Fruit fly (Drosophila melanogaster) whole organism, wandering third instar larva: Measurements from ENCODE around the gene CG13014.

Experiments used
- CG32264 ChIP-seq: fragments of 200-800 bp; sonication (Bioruptor generic); optimal IDR thresholded peaks from 2 replicates; lab custom pipeline; 2016; ENCODE audit warnings: missing biosample characterization, missing genetic modification characterization
- CG9705 ChIP-seq: fragments of 200-800 bp; sonication (Bioruptor generic); optimal IDR thresholded peaks from 2 replicates; lab custom pipeline; 2018; ENCODE audit warnings: missing biosample characterization, mild to moderate bottlenecking, missing genetic modification characterization
- CrebA ChIP-seq: fragments of 200-800 bp; sonication (Bioruptor generic); optimal IDR thresholded peaks from 2 replicates; lab custom pipeline; 2016; ENCODE audit warnings: missing biosample characterization, mild to moderate bottlenecking, missing genetic modification characterization, borderline replicate concordance
- Dfd ChIP-seq: fragments of >200 bp; optimal IDR thresholded peaks from 2 replicates; lab custom pipeline; 2017; ENCODE audit warnings: missing biosample characterization, missing genetic modification characterization
- Dif ChIP-seq: fragments of 200-275, 200-300 bp; sonication (Bioruptor generic); optimal IDR thresholded peaks from 2 replicates; lab custom pipeline; 2018; ENCODE audit warnings: missing biosample characterization, missing genetic modification characterization; ENCODE audit not compliant: partially characterized antibody
- GATAd ChIP-seq: sonication (Bioruptor generic); optimal IDR thresholded peaks from 2 replicates; lab custom pipeline; 2016; ENCODE audit warnings: missing biosample characterization, missing genetic modification characterization
- HLH106 ChIP-seq: fragments of 200-800 bp; optimal IDR thresholded peaks from 3 replicates; lab custom pipeline; 2019; ENCODE audit warnings: missing biosample characterization, mild to moderate bottlenecking, missing genetic modification characterization, moderate library complexity
- Hnf4 ChIP-seq: fragments of 200-800 bp; sonication (Bioruptor generic); optimal IDR thresholded peaks from 2 replicates; lab custom pipeline; 2016; ENCODE audit warnings: missing biosample characterization, mild to moderate bottlenecking, missing genetic modification characterization
- Hr78 ChIP-seq: fragments of >200 bp; optimal IDR thresholded peaks from 2 replicates; lab custom pipeline; 2017; ENCODE audit warnings: missing biosample characterization, missing genetic modification characterization
- Hr83 ChIP-seq: fragments of 200-300 bp; sonication (Bioruptor generic); optimal IDR thresholded peaks from 2 replicates; lab custom pipeline; 2016; ENCODE audit warnings: missing biosample characterization, mild to moderate bottlenecking, missing genetic modification characterization, moderate library complexity; ENCODE audit not compliant: poor library complexity, severe bottlenecking
- Jra ChIP-seq: sonication (Bioruptor generic); optimal IDR thresholded peaks from 2 replicates; lab custom pipeline; 2016; ENCODE audit warnings: missing biosample characterization, missing genetic modification characterization
- Mio ChIP-seq: sonication (Bioruptor generic); optimal IDR thresholded peaks from 2 replicates; lab custom pipeline; 2016; ENCODE audit warnings: missing biosample characterization, missing genetic modification characterization
- Myc ChIP-seq: fragments of >200 bp; optimal IDR thresholded peaks from 2 replicates; lab custom pipeline; 2017
- N ChIP-seq: fragments of >200 bp; optimal IDR thresholded peaks from 2 replicates; lab custom pipeline; 2018; ENCODE audit warnings: missing biosample characterization, missing external identifiers, missing genetic modification characterization
- OdsH ChIP-seq: fragments of 200-800 bp; sonication (Bioruptor generic); optimal IDR thresholded peaks from 2 replicates; lab custom pipeline; 2016; ENCODE audit warnings: missing biosample characterization, mild to moderate bottlenecking, missing genetic modification characterization
- Rel ChIP-seq, 2 experiments: fragments of 200-800 bp; sonication (Bioruptor generic) in 1 of 2; optimal IDR thresholded peaks; 2 replicates in 1 of 2; 3 replicates in 1 of 2; lab custom pipeline; 2016 to 2019; ENCODE audit warnings: mild to moderate bottlenecking in 2 of 2, missing biosample characterization in 2 of 2, missing genetic modification characterization in 2 of 2, moderate library complexity in 1 of 2
- Sp1 ChIP-seq: fragments of 200-800 bp; sonication (Bioruptor generic); optimal IDR thresholded peaks from 3 replicates; lab custom pipeline; 2019; ENCODE audit warnings: missing biosample characterization, mild to moderate bottlenecking, missing genetic modification characterization, moderate library complexity
- Vsx2 ChIP-seq: fragments of 200-300, 225-300 bp; sonication (Bioruptor generic); optimal IDR thresholded peaks from 2 replicates; lab custom pipeline; 2018; ENCODE audit warnings: missing biosample characterization, missing genetic modification characterization; ENCODE audit not compliant: partially characterized antibody
- br ChIP-seq: fragments of 200-800 bp; sonication (Bioruptor generic); optimal IDR thresholded peaks from 2 replicates; lab custom pipeline; 2016; ENCODE audit warnings: missing biosample characterization, missing genetic modification characterization
- brk ChIP-seq: fragments of 200-800 bp; sonication (Bioruptor generic); optimal IDR thresholded peaks from 2 replicates; lab custom pipeline; 2016; ENCODE audit warnings: missing biosample characterization, mild to moderate bottlenecking, missing genetic modification characterization
- dsf ChIP-seq: sonication (Bioruptor generic); optimal IDR thresholded peaks from 2 replicates; lab custom pipeline; 2016; ENCODE audit warnings: missing biosample characterization, missing genetic modification characterization, borderline replicate concordance
- ey ChIP-seq: fragments of 200-800 bp; sonication (Bioruptor generic); optimal IDR thresholded peaks from 2 replicates; lab custom pipeline; 2016; ENCODE audit warnings: missing biosample characterization, missing genetic modification characterization
- foxo ChIP-seq, 2 experiments: fragments of 200-800 bp; sonication (Bioruptor generic); optimal IDR thresholded peaks; 2 replicates in 1 of 2; 3 replicates in 1 of 2; lab custom pipeline; 2016 to 2017; ENCODE audit warnings: missing biosample characterization in 2 of 2, missing genetic modification characterization in 2 of 2
- fru ChIP-seq: fragments of 200-800 bp; sonication (Bioruptor generic); optimal IDR thresholded peaks from 3 replicates; lab custom pipeline; 2016; ENCODE audit warnings: missing biosample characterization, mild to moderate bottlenecking, missing genetic modification characterization
- h ChIP-seq: fragments of 200-800 bp; sonication (Bioruptor generic); optimal IDR thresholded peaks from 3 replicates; lab custom pipeline; 2016; ENCODE audit warnings: missing biosample characterization, mild to moderate bottlenecking, missing genetic modification characterization
- jim ChIP-seq: fragments of 175-275, 200-325 bp; sonication (Bioruptor generic); optimal IDR thresholded peaks from 2 replicates; lab custom pipeline; 2016; ENCODE audit warnings: missing biosample characterization, mild to moderate bottlenecking, missing genetic modification characterization
- pan ChIP-seq: fragments of >200 bp; optimal IDR thresholded peaks from 2 replicates; lab custom pipeline; 2017
- psq ChIP-seq: fragments of 200-800 bp; sonication (Bioruptor generic); optimal IDR thresholded peaks from 3 replicates; lab custom pipeline; 2017; ENCODE audit warnings: missing biosample characterization, mild to moderate bottlenecking, missing genetic modification characterization, moderate library complexity
- rgr ChIP-seq: fragments of 200-800 bp; sonication (Bioruptor generic); optimal IDR thresholded peaks from 3 replicates; lab custom pipeline; 2016; ENCODE audit warnings: missing biosample characterization, mild to moderate bottlenecking, missing genetic modification characterization
- sage ChIP-seq: fragments of 200-800 bp; sonication (Bioruptor generic); optimal IDR thresholded peaks from 2 replicates; lab custom pipeline; 2016; ENCODE audit warnings: missing biosample characterization, mild to moderate bottlenecking, missing genetic modification characterization
- sv ChIP-seq: fragments of 200-800 bp; sonication (Bioruptor generic); optimal IDR thresholded peaks from 3 replicates; lab custom pipeline; 2016; ENCODE audit warnings: missing biosample characterization, missing genetic modification characterization
- tai ChIP-seq: sonication (Bioruptor generic); optimal IDR thresholded peaks from 2 replicates; lab custom pipeline; 2016; ENCODE audit warnings: missing biosample characterization, missing genetic modification characterization
- usp ChIP-seq: fragments of >200 bp; optimal IDR thresholded peaks from 2 replicates; lab custom pipeline; 2017; ENCODE audit warnings: missing biosample characterization, missing genetic modification characterization
- woc ChIP-seq: sonication (Bioruptor generic); optimal IDR thresholded peaks from 2 replicates; lab custom pipeline; 2016; ENCODE audit warnings: missing biosample characterization, mild to moderate bottlenecking, missing genetic modification characterization

Gene CG13014

DNA sequence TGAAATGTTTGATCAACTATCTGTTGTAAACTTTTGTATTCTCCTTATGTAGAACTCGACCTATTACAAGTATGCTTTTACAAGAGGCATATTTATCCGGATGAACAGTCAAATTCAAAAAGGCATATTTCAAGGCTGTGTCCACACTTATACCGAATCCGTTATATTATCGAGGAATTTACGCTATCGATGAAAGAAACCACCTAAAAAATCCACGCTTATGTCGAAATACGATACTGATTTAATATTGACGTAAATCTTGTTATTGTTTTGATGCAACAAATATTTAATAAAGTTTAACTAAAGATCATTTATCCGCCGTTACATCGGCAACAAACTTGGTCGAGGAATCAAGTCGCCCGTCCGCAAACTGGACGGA is at the start of gene CG13014:
TSS of gene CG13014 (plus strand) at position 206 of the 379 bp plus-strand sequence.
- TF ChIP-seq CrebA (GFP tag; lab: Kevin White, UChicago) = no peak
- no peak for TF ChIP-seq ey (GFP tag; lab: Kevin White, UChicago)
- no peak for TF ChIP-seq Hr78
- TF ChIP-seq Myc = no peak
- no peak for TF ChIP-seq rgr (GFP tag; lab: Kevin White, UChicago)
- no peak for TF ChIP-seq HLH106 (tag; lab: Kevin White, UChicago)
- no peak for TF ChIP-seq woc (GFP tag; lab: Kevin White, UChicago)
- TF ChIP-seq sv (GFP tag; lab: Kevin White, UChicago) = no peak
- no peak for TF ChIP-seq h
- no peak for TF ChIP-seq Mio (GFP tag; lab: Kevin White, UChicago)
- TF ChIP-seq Jra (GFP tag; lab: Kevin White, UChicago) = no peak

DNA sequence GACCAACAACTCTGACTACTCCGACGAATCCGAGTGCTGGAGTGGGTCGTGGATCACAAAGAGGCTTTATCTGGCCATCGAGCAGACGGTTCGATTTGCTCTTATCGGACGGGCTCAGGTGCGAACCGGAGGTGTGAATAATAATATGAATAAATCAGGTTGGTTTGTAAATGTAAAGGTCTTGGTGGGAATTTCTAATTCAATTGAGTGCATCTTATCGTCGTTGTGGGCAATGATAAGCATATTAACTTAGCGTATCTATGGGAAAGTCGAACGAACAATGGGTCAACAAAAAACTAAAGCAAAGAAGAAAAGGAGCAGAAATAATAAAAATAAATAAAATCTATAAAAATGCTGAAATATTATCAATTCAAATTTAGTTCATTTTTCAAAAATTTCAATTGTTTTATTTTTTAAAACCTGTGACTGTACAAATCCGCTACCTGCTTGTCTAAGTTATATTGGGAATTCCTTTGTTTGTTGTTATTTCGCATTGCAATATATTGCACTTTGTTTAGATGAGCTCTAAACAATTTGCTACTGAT is 46.8 kb upstream of the CG13014 start, which contains the start of gene CG9903:
TSS of gene CG9903 (minus strand) at position 51 of the 545 bp plus-strand sequence.
- TF ChIP-seq Dif (GFP tag; lab: Kevin White, UChicago) (no peak), Rel (GFP tag; optimal IDR thresholded peaks at IDR 0.05; lab: Kevin White, UChicago) (no peak), Rel (tag; optimal IDR thresholded peaks at IDR 0.05; lab: Kevin White, UChicago) (peak; percentile 51), rgr (GFP tag; lab: Kevin White, UChicago) (no peak), foxo (GFP tag; optimal IDR thresholded peaks at IDR 0.05; lab: Kevin White, UChicago) (peak in 1 of 2 experiments; percentile 30), HLH106 (tag; lab: Kevin White, UChicago) (peak; percentile 61), psq (GFP tag; lab: Kevin White, UChicago) (peak; percentile 23), Vsx2 (GFP tag; lab: Kevin White, UChicago) (no peak), Hr78 (no peak), Sp1 (GFP tag; lab: Kevin White, UChicago) (peak; percentile 43), fru (GFP tag; lab: Kevin White, UChicago) (peak; percentile 51), OdsH (GFP tag; lab: Kevin White, UChicago) (peak; percentile 13)
- TF ChIP-seq, all 38 proteins: peak for 7

DNA sequence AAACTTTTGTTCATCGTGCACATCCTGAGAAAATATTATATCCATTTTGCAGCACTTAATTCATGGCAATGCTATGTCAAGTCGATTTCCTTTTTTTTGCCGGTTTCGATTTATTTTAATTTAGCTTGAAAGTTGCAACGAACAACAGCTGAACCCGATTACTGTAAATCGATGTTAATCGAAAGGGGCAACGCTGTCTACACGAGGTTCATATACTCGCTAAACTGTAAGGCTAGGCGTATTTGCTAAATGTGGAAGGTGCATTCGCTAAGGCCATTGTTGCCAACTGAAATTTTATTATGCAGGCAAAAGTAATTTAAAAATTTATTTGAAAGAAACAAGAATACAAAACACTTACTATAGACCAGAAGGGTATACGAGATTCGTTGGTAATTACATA is 40.3 kb upstream of the CG13014 start, which contains the start of gene CG9902:
TSS of gene CG9902 (minus strand) at position 131 of the 400 bp plus-strand sequence.
- no peak for TF ChIP-seq Rel (GFP tag; optimal IDR thresholded peaks at IDR 0.05; lab: Kevin White, UChicago)
- TF ChIP-seq Rel (tag; optimal IDR thresholded peaks at IDR 0.05; lab: Kevin White, UChicago) = peak; percentile 9
- no peak for TF ChIP-seq fru (GFP tag; lab: Kevin White, UChicago)
- peak; percentile 45 for TF ChIP-seq Myc

DNA sequence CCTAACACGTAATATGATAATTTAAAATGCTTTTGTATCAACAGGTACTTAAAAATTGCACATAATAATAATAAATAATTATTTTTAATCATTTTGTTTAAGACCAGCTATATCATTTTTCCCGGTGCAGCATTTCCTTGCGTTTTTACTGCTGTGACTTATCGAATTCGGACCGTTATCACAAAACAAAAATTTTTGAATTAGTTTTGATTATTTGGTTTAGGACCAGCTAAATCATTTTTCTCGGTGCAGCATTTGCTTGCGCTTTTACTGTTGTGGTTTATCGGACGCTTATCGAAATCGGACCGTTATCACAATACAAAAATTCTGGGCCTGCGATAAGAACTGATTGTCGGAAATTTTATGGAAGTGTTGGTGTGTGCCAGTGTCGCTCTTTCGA is 35.1 kb upstream of the CG13014 start:
- TF ChIP-seq woc (GFP tag; lab: Kevin White, UChicago) (peak; percentile 43), jim (GFP tag; lab: Kevin White, UChicago) (no peak), pan (lab: Kevin White, UChicago) (no peak), tai (GFP tag; lab: Kevin White, UChicago) (peak; percentile 49), Jra (GFP tag; lab: Kevin White, UChicago) (no peak), usp (GFP tag; lab: Kevin White, UChicago) (no peak), HLH106 (tag; lab: Kevin White, UChicago) (peak; percentile 75), Dfd (no peak), sv (GFP tag; lab: Kevin White, UChicago) (peak; percentile 78), brk (GFP tag; lab: Kevin White, UChicago) (peak; percentile 56), OdsH (GFP tag; lab: Kevin White, UChicago) (peak; percentile 67), Hnf4 (GFP tag; lab: Kevin White, UChicago) (peak; percentile 70), br (peak; percentile 72), foxo (GFP tag; optimal IDR thresholded peaks at IDR 0.05; lab: Kevin White, UChicago) (peak; percentile 0 to 82), GATAd (GFP tag; lab: Kevin White, UChicago) (peak; percentile 79), CG32264 (GFP tag; lab: Kevin White, UChicago) (peak; percentile 4), N (GFP tag; lab: Kevin White, UChicago) (no peak), CG9705 (GFP tag; lab: Kevin White, UChicago) (peak; percentile 30), Rel (GFP tag; optimal IDR thresholded peaks at IDR 0.05; lab: Kevin White, UChicago) (peak; percentile 12), Rel (tag; optimal IDR thresholded peaks at IDR 0.05; lab: Kevin White, UChicago) (no peak), ey (GFP tag; lab: Kevin White, UChicago) (peak; percentile 68), h (peak; percentile 72), Hr78 (no peak), Sp1 (GFP tag; lab: Kevin White, UChicago) (peak; percentile 79), fru (GFP tag; lab: Kevin White, UChicago) (peak; percentile 61), sage (peak; percentile 77), rgr (GFP tag; lab: Kevin White, UChicago) (peak; percentile 83), Hr83 (GFP tag; lab: Kevin White, UChicago) (peak; percentile 36), dsf (GFP tag; lab: Kevin White, UChicago) (no peak)
